Worm (Caenorhabditis elegans) whole organism, L3 larva: ENCODE data around the gene R01H2.1.

Experiments used
- R02D3.7 ChIP-seq: fragments of 150-350 bp; optimal IDR thresholded peaks from 2 replicates; lab custom pipeline; 2014; ENCODE audit warnings: missing biosample characterization, missing genetic modification characterization
- aly-2 ChIP-seq: fragments of 150-350 bp; optimal IDR thresholded peaks from 2 replicates; lab custom pipeline; 2014; ENCODE audit warnings: missing biosample characterization, missing genetic modification characterization
- ama-1 ChIP-seq: fragments of 150-350 bp; optimal IDR thresholded peaks from 2 replicates; lab custom pipeline; 2018
- egl-5 ChIP-seq: fragments of 150-350 bp; optimal IDR thresholded peaks from 2 replicates; lab custom pipeline; 2017; ENCODE audit warnings: missing biosample characterization, missing genetic modification reagents, missing genetic modification characterization, inconsistent platforms
- fkh-10 ChIP-seq: sonication (generic microtip); optimal IDR thresholded peaks from 2 replicates; lab custom pipeline; 2017; ENCODE audit warnings: missing biosample characterization, missing genetic modification reagents, missing genetic modification characterization
- jun-1 ChIP-seq: fragments of 150-350 bp; optimal IDR thresholded peaks from 2 replicates; lab custom pipeline; 2014; ENCODE audit warnings: missing biosample characterization, missing genetic modification reagents, missing genetic modification characterization
- lin-15B ChIP-seq: fragments of 150-350 bp; optimal IDR thresholded peaks from 2 replicates; lab custom pipeline; 2014; ENCODE audit warnings: missing biosample characterization, missing genetic modification characterization
- nfya-1 ChIP-seq: sonication (generic microtip); optimal IDR thresholded peaks from 2 replicates; lab custom pipeline; 2017; ENCODE audit warnings: missing genetic modification characterization, mild to moderate bottlenecking, missing compliant biosample characterization, antibody characterized with exemption, moderate library complexity; ENCODE audit not compliant: insufficient read depth
- nhr-11 ChIP-seq: fragments of 150-350 bp; optimal IDR thresholded peaks from 2 replicates; lab custom pipeline; 2014; ENCODE audit warnings: missing biosample characterization, missing genetic modification characterization
- nhr-12 ChIP-seq: fragments of 150-350 bp; optimal IDR thresholded peaks from 2 replicates; lab custom pipeline; 2014; ENCODE audit warnings: missing biosample characterization, missing genetic modification characterization
- unc-62 ChIP-seq: fragments of 150-350 bp; sonication (generic microtip); optimal IDR thresholded peaks from 4 replicates; lab custom pipeline; 2014; ENCODE audit warnings: missing biosample characterization, missing genetic modification reagents, missing genetic modification characterization
- zag-1 ChIP-seq: fragments of 150-350 bp; optimal IDR thresholded peaks from 2 replicates; lab custom pipeline; 2014; ENCODE audit warnings: missing biosample characterization, missing genetic modification characterization
- ztf-11 ChIP-seq: fragments of 150-350 bp; optimal IDR thresholded peaks from 2 replicates; lab custom pipeline; 2014; ENCODE audit warnings: missing biosample characterization, missing genetic modification characterization

- no peak for TF ChIP-seq jun-1 (tag; lab: Kevin White, UChicago)
- TF ChIP-seq ama-1: no peak
- no peak for TF ChIP-seq aly-2 (tag; lab: Kevin White, UChicago)
- TF ChIP-seq nfya-1 (tag; lab: Kevin White, UChicago): no peak
- TF ChIP-seq nhr-11: no peak
- TF ChIP-seq unc-62 (GFP tag; lab: Kevin White, UChicago): no peak
- TF ChIP-seq nhr-12 (tag; lab: Kevin White, UChicago): no peak
- TF ChIP-seq R02D3.7 (tag; lab: Kevin White, UChicago): no peak
- TF ChIP-seq zag-1 (tag; lab: Kevin White, UChicago): no peak
- no peak for TF ChIP-seq lin-15B (tag; lab: Kevin White, UChicago)
- no peak for TF ChIP-seq fkh-10
- TF ChIP-seq egl-5 (tag; lab: Kevin White, UChicago): no peak
- no peak for TF ChIP-seq ztf-11
These were observed 30.6 kb upstream of the R01H2.1 start for ce11 chrIII:7032070-7032469.
